Worm (Caenorhabditis elegans): Measurements from ENCODE around the gene asp-8.
"Not testable (repeated sequence)": the region's sequence is repeated elsewhere in the genome, so short reads cannot be mapped to it uniquely, and the experiment has no call there.

Gene asp-8

DNA sequence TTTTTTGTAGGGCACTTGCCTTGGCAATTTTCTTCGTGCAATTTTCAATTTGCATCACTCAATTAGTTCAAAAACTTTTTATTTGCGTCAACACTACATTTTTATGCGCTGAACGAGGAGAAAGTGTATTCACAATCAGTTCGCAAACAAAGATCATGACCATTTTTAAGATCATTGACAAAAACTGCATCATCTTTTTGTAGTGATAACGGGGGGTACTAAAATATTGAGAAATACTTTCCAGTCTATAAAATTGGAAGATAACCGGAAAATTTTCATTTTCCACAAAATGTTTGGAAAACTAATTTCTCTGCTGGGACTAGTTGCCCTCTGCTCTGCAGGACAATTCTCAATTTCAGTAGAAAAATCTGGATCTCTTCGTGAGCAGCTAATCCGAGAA is at the start of gene asp-8:
TSS of gene asp-8 (plus strand) at position 276 of the 400 bp plus-strand sequence.
- TF ChIP-seq ceh-83 (GFP tag; optimal IDR thresholded peaks at IDR 0.05), result no peak
- TF ChIP-seq tbx-8 (GFP tag; optimal IDR thresholded peaks at IDR 0.05), result no peak
- no peak for TF ChIP-seq sem-2 (GFP tag; optimal IDR thresholded peaks at IDR 0.05)
- no peak for TF ChIP-seq mls-2 (tag; optimal IDR thresholded peaks at IDR 0.05)
- no peak for TF ChIP-seq sptf-1 (tag; optimal IDR thresholded peaks at IDR 0.05)
- TF ChIP-seq zip-8 (tag; optimal IDR thresholded peaks at IDR 0.05), result no peak
- no peak for TF ChIP-seq snpc-4 (tag; optimal IDR thresholded peaks at IDR 0.05)
- no peak for TF ChIP-seq drap-1 (GFP tag; optimal IDR thresholded peaks at IDR 0.05)
- TF ChIP-seq ces-1 (GFP tag; optimal IDR thresholded peaks at IDR 0.05), result no peak
- TF ChIP-seq ceh-39 (tag; optimal IDR thresholded peaks at IDR 0.05), result no peak
- TF ChIP-seq unc-62 (GFP tag; optimal IDR thresholded peaks at IDR 0.05), result no peak
- TF ChIP-seq nhr-237 (tag; optimal IDR thresholded peaks at IDR 0.05), result no peak
- no peak for TF ChIP-seq ceh-43 (GFP tag; optimal IDR thresholded peaks at IDR 0.05)
- TF ChIP-seq unc-39 (tag; optimal IDR thresholded peaks at IDR 0.05), result no peak
- no peak for TF ChIP-seq ztf-11 (tag; optimal IDR thresholded peaks at IDR 0.05)
- TF ChIP-seq pha-4 (tag; optimal IDR thresholded peaks at IDR 0.05), result no peak
- TF ChIP-seq hlh-1 (tag; optimal IDR thresholded peaks at IDR 0.05), result no peak
- TF ChIP-seq bed-3 (GFP tag; optimal IDR thresholded peaks at IDR 0.05), result no peak

DNA sequence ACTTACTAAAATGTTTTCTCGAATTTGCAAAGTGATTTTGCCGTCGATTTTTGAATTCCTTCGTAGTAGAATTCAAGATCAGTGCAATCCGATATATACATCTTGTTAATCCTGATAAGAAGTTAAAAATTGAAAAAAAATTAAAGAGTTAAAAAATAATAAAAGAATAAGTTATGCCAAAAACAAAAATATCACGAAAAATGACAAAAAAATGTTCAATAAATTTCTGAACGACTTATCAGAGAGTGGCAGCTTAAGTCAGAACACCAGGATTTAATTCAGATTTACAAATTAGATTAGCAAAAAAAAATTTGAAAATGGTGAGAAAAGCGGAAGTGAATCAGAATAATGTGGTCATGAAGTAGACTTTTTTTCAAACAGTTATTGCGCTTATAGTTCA is 49.1 kb upstream of the asp-8 start, which contains the start of gene srw-123:
TSS of gene srw-123 (minus strand) at position 101 of the 400 bp plus-strand sequence.
- TF ChIP-seq cnd-1, hlh-1, nhr-12 (tag; optimal IDR thresholded peaks at IDR 0.05): not testable (repeated sequence)

DNA sequence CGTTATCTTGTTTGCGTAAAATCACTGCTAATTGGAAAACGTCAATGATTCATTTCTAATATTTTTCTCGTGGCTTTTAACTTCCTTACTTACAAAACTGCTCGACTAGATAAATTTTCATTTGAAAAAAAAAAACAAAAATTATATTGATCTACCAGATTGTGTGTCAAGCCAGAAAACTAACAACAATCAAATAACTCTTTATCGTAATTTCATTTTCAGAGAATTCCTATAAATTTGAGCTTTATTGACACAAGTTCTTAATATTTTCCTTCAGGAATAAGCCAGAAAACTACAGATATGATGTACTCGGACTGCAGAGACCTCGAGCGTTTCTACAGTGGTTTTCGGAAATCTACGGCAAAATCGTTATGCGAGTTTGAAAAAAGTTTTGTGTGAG is 48.1 kb upstream of the asp-8 start, which contains the start of gene srw-124:
TSS of gene srw-124 (plus strand) at position 301 of the 400 bp plus-strand sequence.
- TF ChIP-seq lin-32 (GFP tag; optimal IDR thresholded peaks at IDR 0.05) (no peak), lin-13 (tag; optimal IDR thresholded peaks at IDR 0.05) (no peak), unc-62 (GFP tag; optimal IDR thresholded peaks at IDR 0.05) (no peak), ham-2 (GFP tag; optimal IDR thresholded peaks at IDR 0.05) (no peak), mls-2 (tag; optimal IDR thresholded peaks at IDR 0.05) (no peak), mep-1 (tag; optimal IDR thresholded peaks at IDR 0.05) (no peak), mab-5 (tag; optimal IDR thresholded peaks at IDR 0.05) (no peak), nhr-2 (tag; optimal IDR thresholded peaks at IDR 0.05) (no peak), snpc-4 (tag; optimal IDR thresholded peaks at IDR 0.05) (no peak), cnd-1 (tag; optimal IDR thresholded peaks at IDR 0.05) (no peak), hlh-1 (tag; optimal IDR thresholded peaks at IDR 0.05) (no peak), ces-1 (GFP tag; optimal IDR thresholded peaks at IDR 0.05) (no peak), flh-1 (GFP tag; optimal IDR thresholded peaks at IDR 0.05) (no peak), M03D4.4 (tag; optimal IDR thresholded peaks at IDR 0.05) (no peak), nhr-12 (tag; optimal IDR thresholded peaks at IDR 0.05) (no peak), bed-3 (GFP tag; optimal IDR thresholded peaks at IDR 0.05) (no peak)

DNA sequence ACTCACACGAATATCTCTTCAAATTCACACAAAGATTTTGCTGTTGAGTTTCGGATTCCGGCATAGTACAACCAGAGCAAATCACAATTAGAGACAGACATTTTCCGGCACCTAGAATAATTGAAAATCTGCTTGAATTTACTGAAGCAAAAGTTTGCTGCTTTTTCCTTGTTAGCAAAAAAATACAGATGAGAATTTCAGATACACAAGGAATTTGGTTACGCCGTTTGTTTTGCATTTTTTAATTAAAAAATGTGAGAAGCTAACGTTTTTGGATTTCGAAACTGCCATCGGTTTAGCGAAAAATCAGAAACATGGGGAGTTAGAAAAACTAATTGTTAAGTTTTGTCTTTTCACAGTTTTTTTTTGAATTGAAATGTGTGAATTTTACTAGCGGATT is 44.4 kb upstream of the asp-8 start, which contains the start of gene srw-118:
TSS of gene srw-118 (minus strand) at position 101 of the 400 bp plus-strand sequence.
- no peak for TF ChIP-seq ceh-83 (GFP tag; optimal IDR thresholded peaks at IDR 0.05)
- TF ChIP-seq drap-1 (GFP tag; optimal IDR thresholded peaks at IDR 0.05), result no peak
- TF ChIP-seq sem-2 (GFP tag; optimal IDR thresholded peaks at IDR 0.05), result no peak
- TF ChIP-seq mep-1 (tag; optimal IDR thresholded peaks at IDR 0.05), result no peak
- TF ChIP-seq hlh-1 (tag; optimal IDR thresholded peaks at IDR 0.05), result no peak
- no peak for TF ChIP-seq blmp-1 (tag; optimal IDR thresholded peaks at IDR 0.05)
- TF ChIP-seq sptf-1 (tag; optimal IDR thresholded peaks at IDR 0.05), result no peak
- no peak for TF ChIP-seq lsy-2 (tag; optimal IDR thresholded peaks at IDR 0.05)
- no peak for TF ChIP-seq unc-39 (tag; optimal IDR thresholded peaks at IDR 0.05)
- TF ChIP-seq mab-5 (tag; optimal IDR thresholded peaks at IDR 0.05), result no peak
- no peak for TF ChIP-seq pha-4 (tag; optimal IDR thresholded peaks at IDR 0.05)
- TF ChIP-seq unc-62 (GFP tag; optimal IDR thresholded peaks at IDR 0.05), result no peak

DNA sequence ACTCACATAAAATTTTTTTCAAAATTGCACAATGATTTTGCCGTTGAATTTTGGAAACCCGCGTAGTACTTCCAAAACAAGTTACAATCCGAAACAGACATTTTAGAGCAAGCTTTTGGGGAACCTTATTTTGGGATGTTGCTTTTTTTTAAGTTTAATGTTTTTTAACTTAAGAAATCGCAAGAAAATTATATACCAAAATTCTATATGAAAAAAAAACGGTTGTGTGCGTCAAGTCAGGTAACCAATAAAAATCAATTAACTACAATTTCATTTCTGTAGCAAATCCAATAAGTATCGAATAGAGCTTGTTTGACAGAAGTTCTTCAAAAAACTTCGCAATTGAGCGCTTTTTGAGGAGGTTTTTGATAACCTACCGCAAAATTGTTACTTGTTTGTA is 41.0 kb upstream of the asp-8 start, which contains the start of gene srw-117:
TSS of gene srw-117 (minus strand) at position 101 of the 400 bp plus-strand sequence.
- TF ChIP-seq M03D4.4 (tag; optimal IDR thresholded peaks at IDR 0.05) (no peak), sptf-1 (tag; optimal IDR thresholded peaks at IDR 0.05) (no peak), sem-2 (GFP tag; optimal IDR thresholded peaks at IDR 0.05) (no peak), elt-3 (tag; optimal IDR thresholded peaks at IDR 0.05) (no peak), unc-120 (tag; optimal IDR thresholded peaks at IDR 0.05; ENCODE audit: poor library complexity, severe bottlenecking) (no peak), lin-32 (GFP tag; optimal IDR thresholded peaks at IDR 0.05) (no peak), tbx-8 (GFP tag; optimal IDR thresholded peaks at IDR 0.05) (no peak), cnd-1 (tag; optimal IDR thresholded peaks at IDR 0.05) (no peak), zip-8 (tag; optimal IDR thresholded peaks at IDR 0.05) (no peak), lin-13 (tag; optimal IDR thresholded peaks at IDR 0.05) (no peak), ztf-11 (tag; optimal IDR thresholded peaks at IDR 0.05) (no peak), hlh-1 (tag; optimal IDR thresholded peaks at IDR 0.05) (no peak), snpc-4 (tag; optimal IDR thresholded peaks at IDR 0.05) (no peak), flh-1 (GFP tag; optimal IDR thresholded peaks at IDR 0.05) (no peak)

Measured in whole organism, mixed stage, embryonic.